Worm (Caenorhabditis elegans) whole organism, early embryonic: ENCODE data around the gene T12D8.9.

Experiments
- B0310.2 ChIP-seq: sonication (generic microtip); optimal IDR thresholded peaks from 2 replicates; lab custom pipeline; 2016; ENCODE audit warnings: mild to moderate bottlenecking, missing genetic modification characterization, missing compliant biosample characterization
- F13C5.2 ChIP-seq: sonication (generic microtip); optimal IDR thresholded peaks from 2 replicates; lab custom pipeline; 2017; ENCODE audit warnings: mild to moderate bottlenecking, missing genetic modification characterization, inconsistent platforms, missing compliant biosample characterization
- aly-1 ChIP-seq: sonication (generic microtip); optimal IDR thresholded peaks from 2 replicates; lab custom pipeline; 2016; ENCODE audit warnings: missing genetic modification characterization, missing compliant biosample characterization
- ama-1 ChIP-seq: fragments of 150-350 bp; optimal IDR thresholded peaks from 2 replicates; lab custom pipeline; 2014
- ceh-13 ChIP-seq: fragments of 200-800 bp; sonication (Bioruptor generic); optimal IDR thresholded peaks from 2 replicates; lab custom pipeline; 2018; ENCODE audit warnings: mild to moderate bottlenecking, missing genetic modification characterization, missing compliant biosample characterization
- ceh-36 ChIP-seq: sonication (generic microtip); optimal IDR thresholded peaks from 2 replicates; lab custom pipeline; 2016; ENCODE audit warnings: missing genetic modification characterization, inconsistent platforms, missing compliant biosample characterization
- ets-7 ChIP-seq: sonication (generic microtip); optimal IDR thresholded peaks from 2 replicates; lab custom pipeline; 2016; ENCODE audit warnings: missing genotype, missing genetic modification characterization, missing compliant biosample characterization
- flt-1 ChIP-seq: fragments of 200-800 bp; sonication (Bioruptor generic); IDR thresholded peaks from 2 replicates; pipeline ENCODE4 v1.3.6; 2022; ENCODE audit warnings: missing genetic modification characterization, missing compliant biosample characterization
- hmbx-1 ChIP-seq: sonication (generic microtip); optimal IDR thresholded peaks from 2 replicates; lab custom pipeline; 2016; ENCODE audit warnings: mild to moderate bottlenecking, missing genetic modification characterization, missing compliant biosample characterization
- hmg-4 ChIP-seq: fragments of 200-800 bp; sonication (Bioruptor generic); optimal IDR thresholded peaks from 2 replicates; lab custom pipeline; 2018; ENCODE audit warnings: mild to moderate bottlenecking, missing genetic modification characterization, missing compliant biosample characterization
- hnd-1 ChIP-seq: sonication (generic microtip); optimal IDR thresholded peaks from 2 replicates; lab custom pipeline; 2016; ENCODE audit warnings: missing genetic modification characterization, missing compliant biosample characterization
- tbx-11 ChIP-seq: fragments of 200-800 bp; sonication (Bioruptor generic); IDR thresholded peaks from 2 replicates; pipeline ENCODE4 v1.3.6; 2022; ENCODE audit warnings: missing genetic modification characterization, missing compliant biosample characterization
- tbx-37 ChIP-seq: fragments of 200-800 bp; sonication (Bioruptor generic); conservative IDR thresholded peaks from 2 replicates; pipeline ENCODE4 v1.3.6; 2022; ENCODE audit warnings: missing genetic modification reagents, missing genetic modification characterization, missing compliant biosample characterization
- tra-4 ChIP-seq: sonication (generic microtip); optimal IDR thresholded peaks from 2 replicates; lab custom pipeline; 2017; ENCODE audit warnings: missing genetic modification characterization, missing compliant biosample characterization

ce11 chrIII:13606865-13607264, 10.0 kb upstream of the T12D8.9 start:
- TF ChIP-seq ama-1 (no peak), hmbx-1 (tag; lab: Kevin White, UChicago) (no peak), tra-4 (tag; lab: Kevin White, UChicago) (no peak), hnd-1 (tag; lab: Kevin White, UChicago) (no peak), B0310.2 (tag; lab: Kevin White, UChicago) (no peak), ets-7 (tag; lab: Kevin White, UChicago) (no peak), aly-1 (tag; lab: Kevin White, UChicago) (no peak), F13C5.2 (tag; lab: Kevin White, UChicago) (no peak), tbx-37 (GFP tag; lab: Robert Waterston, UW) (no peak), ceh-36 (tag; lab: Kevin White, UChicago) (no peak), tbx-11 (GFP tag; lab: Robert Waterston, UW) (no peak), flt-1 (GFP tag; lab: Robert Waterston, UW) (no peak), hmg-4 (GFP tag; lab: Kevin White, UChicago) (no peak), ceh-13 (GFP tag; lab: Kevin White, UChicago) (no peak)
